Worm (Caenorhabditis elegans) whole organism, young adult: ENCODE measurements around the gene C45G9.11.

Source experiments
- B0019.2 ChIP-seq: fragments of 200-800 bp; sonication (Bioruptor generic); conservative IDR thresholded peaks from 2 replicates; pipeline ENCODE4 v1.3.6; 2022; ENCODE audit warnings: missing genetic modification reagents, missing genetic modification characterization, missing compliant biosample characterization
- F10E7.11 ChIP-seq: sonication (generic microtip); optimal IDR thresholded peaks from 2 replicates; lab custom pipeline; 2017; ENCODE audit warnings: mild to moderate bottlenecking, missing genetic modification characterization, moderate library complexity, missing compliant biosample characterization
- F22D6.2 ChIP-seq: sonication (generic microtip); optimal IDR thresholded peaks from 2 replicates; lab custom pipeline; 2016; ENCODE audit warnings: mild to moderate bottlenecking, missing genetic modification characterization, missing compliant biosample characterization
- F23B12.7 ChIP-seq: sonication (generic microtip); optimal IDR thresholded peaks from 2 replicates; lab custom pipeline; 2017; ENCODE audit warnings: missing genetic modification characterization, mild to moderate bottlenecking, missing compliant biosample characterization, antibody characterized with exemption, moderate library complexity; ENCODE audit not compliant: insufficient read depth
- F37B4.10 ChIP-seq: fragments of 200-800 bp; sonication (Bioruptor generic); IDR thresholded peaks from 2 replicates; pipeline ENCODE4 v1.3.6; 2022; ENCODE audit warnings: missing genetic modification characterization, missing compliant biosample characterization
- Y53F4B.3 ChIP-seq: fragments of 200-800 bp; sonication (Bioruptor generic); IDR thresholded peaks from 2 replicates; pipeline ENCODE4 v1.3.6; 2022; ENCODE audit warnings: missing genetic modification reagents, missing genetic modification characterization, missing compliant biosample characterization
- Y56A3A.18 ChIP-seq: fragments of 200-800 bp; sonication (Bioruptor generic); IDR thresholded peaks from 2 replicates; pipeline ENCODE4 v1.3.6; 2022; ENCODE audit warnings: missing genetic modification reagents, missing genetic modification characterization, missing compliant biosample characterization
- Y95B8A.8 ChIP-seq: fragments of 200-800 bp; sonication (Bioruptor generic); IDR thresholded peaks from 2 replicates; pipeline ENCODE4 v1.3.6; 2022; ENCODE audit warnings: missing genetic modification reagents, missing genetic modification characterization, missing compliant biosample characterization
- aptf-3 ChIP-seq: fragments of 200-800 bp; sonication (Bioruptor generic); IDR thresholded peaks from 2 replicates; pipeline ENCODE4 v1.3.6; 2022; ENCODE audit warnings: missing genetic modification characterization, missing compliant biosample characterization
- athp-1 ChIP-seq: sonication (generic microtip); optimal IDR thresholded peaks from 2 replicates; lab custom pipeline; 2017; ENCODE audit warnings: mild to moderate bottlenecking, missing genetic modification characterization, missing compliant biosample characterization
- attf-5 ChIP-seq: fragments of 200-800 bp; sonication (Bioruptor generic); optimal IDR thresholded peaks from 2 replicates; lab custom pipeline; 2018; ENCODE audit warnings: mild to moderate bottlenecking, missing genetic modification characterization, missing compliant biosample characterization
- attf-6 ChIP-seq: fragments of 200-800 bp; sonication (Bioruptor generic); IDR thresholded peaks from 2 replicates; pipeline ENCODE4 v1.3.6; 2022; ENCODE audit warnings: missing genetic modification reagents, missing genetic modification characterization, missing compliant biosample characterization
- bed-2 ChIP-seq: fragments of 200-800 bp; sonication (Bioruptor generic); IDR thresholded peaks from 2 replicates; pipeline ENCODE4 v1.3.6; 2022; ENCODE audit warnings: missing genetic modification reagents, missing genetic modification characterization, missing compliant biosample characterization
- ccch-3 ChIP-seq: fragments of 200-800 bp; sonication (Bioruptor generic); optimal IDR thresholded peaks from 2 replicates; lab custom pipeline; 2018; ENCODE audit warnings: mild to moderate bottlenecking, missing genetic modification characterization, missing compliant biosample characterization
- cebp-1 ChIP-seq, 2 experiments: fragments of 200-800 bp in 1 of 2; sonication (Bioruptor generic) in 1 of 2; sonication (generic microtip) in 1 of 2; IDR thresholded peaks in 1 of 2; optimal IDR thresholded peaks in 1 of 2; 2 replicates each; pipeline versions ENCODE4 v1.3.6 to Lab custom; 2017 to 2022; ENCODE audit warnings: missing compliant biosample characterization in 2 of 2, missing genetic modification characterization in 2 of 2, mild to moderate bottlenecking in 1 of 2, missing genetic modification reagents in 1 of 2, moderate library complexity in 1 of 2
- cebp-2 ChIP-seq: fragments of 200-800 bp; sonication (Bioruptor generic); IDR thresholded peaks from 2 replicates; pipeline ENCODE4 v1.3.6; 2022; ENCODE audit warnings: missing genetic modification characterization, missing compliant biosample characterization
- efl-1 ChIP-seq: fragments of 150-350 bp; optimal IDR thresholded peaks from 2 replicates; lab custom pipeline; 2014; ENCODE audit warnings: missing biosample characterization, missing genetic modification reagents, missing genetic modification characterization
- him-1 ChIP-seq: sonication (generic microtip); optimal IDR thresholded peaks from 2 replicates; lab custom pipeline; 2016; ENCODE audit warnings: missing genotype, missing genetic modification reagents, missing genetic modification characterization, missing compliant biosample characterization
- hmg-1.2 ChIP-seq: fragments of 200-800 bp; sonication (Bioruptor generic); IDR thresholded peaks from 2 replicates; pipeline ENCODE4 v1.3.6; 2022; ENCODE audit warnings: missing genetic modification reagents, missing genetic modification characterization, missing compliant biosample characterization
- let-526 ChIP-seq: fragments of 200-800 bp; sonication (Bioruptor generic); IDR thresholded peaks from 2 replicates; pipeline ENCODE4 v1.3.6; 2022; ENCODE audit warnings: missing genetic modification reagents, missing genetic modification characterization, missing compliant biosample characterization
- let-607 ChIP-seq, 2 experiments: fragments of 200-800 bp in 1 of 2; sonication (Bioruptor generic) in 1 of 2; sonication (generic microtip) in 1 of 2; optimal IDR thresholded peaks; 2 replicates each; lab custom pipeline; 2016 to 2018; ENCODE audit warnings: mild to moderate bottlenecking in 2 of 2, missing compliant biosample characterization in 2 of 2, missing genetic modification characterization in 2 of 2, moderate library complexity in 2 of 2, missing genotype in 1 of 2
- lin-40 ChIP-seq: sonication (generic microtip); optimal IDR thresholded peaks from 2 replicates; lab custom pipeline; 2016; ENCODE audit warnings: missing genetic modification characterization, mild to moderate bottlenecking, missing compliant biosample characterization, missing genotype, missing genetic modification reagents
- lin-54 ChIP-seq: fragments of 200-800 bp; sonication (Bioruptor generic); optimal IDR thresholded peaks from 2 replicates; lab custom pipeline; 2018; ENCODE audit warnings: mild to moderate bottlenecking, missing genetic modification characterization, missing compliant biosample characterization
- lir-1 ChIP-seq: fragments of 200-800 bp; sonication (Bioruptor generic); conservative IDR thresholded peaks from 2 replicates; pipeline ENCODE4 v1.3.6; 2022; ENCODE audit warnings: missing genetic modification reagents, missing genetic modification characterization, missing compliant biosample characterization
- madf-6 ChIP-seq: fragments of 200-800 bp; sonication (Bioruptor generic); IDR thresholded peaks from 2 replicates; pipeline ENCODE4 v1.3.6; 2022; ENCODE audit warnings: missing genetic modification reagents, missing genetic modification characterization, missing compliant biosample characterization
- madf-8 ChIP-seq: fragments of 200-800 bp; sonication (Bioruptor generic); conservative IDR thresholded peaks from 2 replicates; pipeline ENCODE4 v1.3.6; 2022; ENCODE audit warnings: missing genetic modification reagents, missing genetic modification characterization, missing compliant biosample characterization
- mcd-1 ChIP-seq: fragments of 200-800 bp; sonication (Bioruptor generic); IDR thresholded peaks from 2 replicates; pipeline ENCODE4 v1.3.6; 2022; ENCODE audit warnings: missing genetic modification reagents, missing genetic modification characterization, missing compliant biosample characterization
- mes-4 ChIP-seq: sonication (generic microtip); optimal IDR thresholded peaks from 2 replicates; lab custom pipeline; 2016; ENCODE audit warnings: missing genotype, missing genetic modification characterization, missing compliant biosample characterization
- nhr-120 ChIP-seq: fragments of 200-800 bp; sonication (Bioruptor generic); IDR thresholded peaks from 2 replicates; pipeline ENCODE4 v1.3.6; 2022; ENCODE audit warnings: missing genetic modification characterization, missing compliant biosample characterization
- rcor-1 ChIP-seq: fragments of 200-800 bp; sonication (Bioruptor generic); IDR thresholded peaks from 2 replicates; pipeline ENCODE4 v1.3.6; 2022; ENCODE audit warnings: missing genetic modification reagents, missing genetic modification characterization, missing compliant biosample characterization
- rpc-1 ChIP-seq, 2 experiments: fragments of 150-350 bp in 1 of 2; sonication (generic microtip) in 1 of 2; optimal IDR thresholded peaks; 2 replicates each; lab custom pipeline; 2014 to 2018; ENCODE audit warnings: missing biosample characterization in 1 of 2, missing genetic modification characterization in 1 of 2, missing genetic modification reagents in 1 of 2, missing genotype in 1 of 2
- sdz-38 ChIP-seq: sonication (generic microtip); optimal IDR thresholded peaks from 2 replicates; lab custom pipeline; 2016; ENCODE audit warnings: missing genotype, missing genetic modification characterization, missing compliant biosample characterization
- sptf-2 ChIP-seq: fragments of 200-800 bp; sonication (Bioruptor generic); optimal IDR thresholded peaks from 2 replicates; lab custom pipeline; 2018; ENCODE audit warnings: mild to moderate bottlenecking, missing genetic modification characterization, missing compliant biosample characterization
- tbp1 ChIP-seq: fragments of 200-800 bp; sonication (Bioruptor generic); optimal IDR thresholded peaks from 2 replicates; lab custom pipeline; 2018; ENCODE audit warnings: mild to moderate bottlenecking, missing genetic modification characterization, missing compliant biosample characterization
- unc-62 ChIP-seq: fragments of 150-350 bp; optimal IDR thresholded peaks from 2 replicates; lab custom pipeline; 2014; ENCODE audit warnings: missing biosample characterization, missing genetic modification reagents, missing genetic modification characterization
- xnd-1 ChIP-seq: sonication (generic microtip); optimal IDR thresholded peaks from 2 replicates; lab custom pipeline; 2016; ENCODE audit warnings: missing genotype, missing genetic modification reagents, missing genetic modification characterization, missing compliant biosample characterization
- zfh-2 ChIP-seq: fragments of 200-800 bp; sonication (Bioruptor generic); conservative IDR thresholded peaks from 2 replicates; pipeline ENCODE4 v1.3.6; 2022; ENCODE audit warnings: missing genetic modification reagents, missing genetic modification characterization, missing compliant biosample characterization
- zim-3 ChIP-seq: sonication (generic microtip); optimal IDR thresholded peaks from 2 replicates; lab custom pipeline; 2017; ENCODE audit warnings: mild to moderate bottlenecking, missing genetic modification characterization, moderate library complexity, missing compliant biosample characterization
- ztf-18 ChIP-seq: sonication (generic microtip); optimal IDR thresholded peaks from 2 replicates; lab custom pipeline; 2016; ENCODE audit warnings: missing genotype, mild to moderate bottlenecking, missing genetic modification characterization, missing compliant biosample characterization

Gene C45G9.11

ce11 chrIII:5102616-5103015 lies 34.1 kb upstream of the C45G9.11 start, which contains the start of gene F54D8.6 (continued):
- TF ChIP-seq F22D6.2 (tag; lab: Kevin White, UChicago) (no peak), xnd-1 (tag; lab: Kevin White, UChicago) (no peak), let-607 (tag; optimal IDR thresholded peaks at IDR 0.05; lab: Kevin White, UChicago) (no peak), cebp-1 (GFP tag; IDR thresholded peaks at IDR 0.05; lab: Robert Waterston, UW) (no peak), cebp-1 (tag; optimal IDR thresholded peaks at IDR 0.05; lab: Kevin White, UChicago) (no peak), F23B12.7 (peak; percentile 67), attf-5 (GFP tag; lab: Kevin White, UChicago) (peak; percentile 8), Y53F4B.3 (GFP tag; lab: Robert Waterston, UW) (no peak), B0019.2 (GFP tag; lab: Robert Waterston, UW) (no peak), mes-4 (no peak), lir-1 (GFP tag; lab: Robert Waterston, UW) (no peak), mcd-1 (peak; percentile 82), bed-2 (GFP tag; lab: Robert Waterston, UW) (no peak), F10E7.11 (no peak), cebp-2 (GFP tag; lab: Robert Waterston, UW) (no peak), sdz-38 (tag; lab: Kevin White, UChicago) (no peak), athp-1 (tag; lab: Kevin White, UChicago) (no peak)

DNA sequence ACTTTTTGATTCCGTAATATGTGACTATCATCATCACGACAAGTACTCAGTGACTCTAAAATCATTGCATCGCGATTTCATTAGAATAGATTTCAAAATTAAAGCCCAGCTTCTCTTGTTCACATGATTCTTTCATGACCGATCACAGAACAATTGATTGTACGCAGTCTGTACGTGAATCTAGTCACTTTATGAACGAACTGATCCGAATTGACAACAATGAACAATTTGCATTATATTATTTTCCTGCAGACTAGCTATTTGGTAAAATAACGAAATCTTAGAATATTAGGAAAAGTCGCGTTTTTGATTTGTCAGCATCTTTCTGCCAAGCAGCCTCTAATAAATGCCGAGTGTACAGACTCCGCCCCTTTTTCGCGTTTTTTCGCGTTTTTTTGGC lies 31.0 kb upstream of the C45G9.11 start:
- TF ChIP-seq unc-62 (GFP tag; lab: Kevin White, UChicago) = no peak
- TF ChIP-seq attf-6 (GFP tag; lab: Robert Waterston, UW) = no peak

DNA sequence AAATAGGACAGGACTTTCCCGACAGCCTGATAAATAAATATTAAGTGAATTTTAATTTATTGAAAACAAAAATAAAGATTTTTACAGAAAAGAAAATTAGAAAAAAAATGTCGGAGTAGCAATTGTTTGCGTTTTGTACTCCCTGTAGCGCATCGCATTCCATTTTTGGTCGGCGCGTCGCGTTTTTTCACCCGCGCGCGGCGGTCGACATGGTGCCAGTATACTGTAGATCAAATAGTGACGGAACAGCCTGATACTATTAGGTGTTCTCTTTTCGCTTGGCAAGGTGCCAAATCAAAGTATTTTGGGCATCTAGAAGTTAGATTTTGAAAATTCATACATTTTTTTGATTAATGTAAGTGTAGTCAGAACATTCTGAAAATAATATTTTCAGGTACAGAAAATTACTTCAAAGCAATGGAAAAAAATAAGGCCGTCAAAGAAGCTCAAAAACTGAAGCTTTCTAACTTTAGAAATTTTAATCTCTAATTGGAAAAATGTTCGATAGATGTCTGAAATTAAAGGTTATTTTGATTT lies 30.3 kb upstream of the C45G9.11 start:
- TF ChIP-seq nhr-120 (GFP tag; lab: Robert Waterston, UW) (no peak), madf-6 (GFP tag; lab: Robert Waterston, UW) (peak; percentile 74), hmg-1.2 (GFP tag; lab: Robert Waterston, UW) (no peak), efl-1 (GFP tag; lab: Kevin White, UChicago) (peak; percentile 57), aptf-3 (GFP tag; lab: Robert Waterston, UW) (no peak), sptf-2 (no peak), F10E7.11 (no peak), tbp1 (no peak), ztf-18 (no peak), him-1 (no peak), zim-3 (no peak), madf-8 (peak; percentile 48; the same call in 1 of the 2 replicates)
- TF ChIP-seq, all 124 proteins: peak for 3

DNA sequence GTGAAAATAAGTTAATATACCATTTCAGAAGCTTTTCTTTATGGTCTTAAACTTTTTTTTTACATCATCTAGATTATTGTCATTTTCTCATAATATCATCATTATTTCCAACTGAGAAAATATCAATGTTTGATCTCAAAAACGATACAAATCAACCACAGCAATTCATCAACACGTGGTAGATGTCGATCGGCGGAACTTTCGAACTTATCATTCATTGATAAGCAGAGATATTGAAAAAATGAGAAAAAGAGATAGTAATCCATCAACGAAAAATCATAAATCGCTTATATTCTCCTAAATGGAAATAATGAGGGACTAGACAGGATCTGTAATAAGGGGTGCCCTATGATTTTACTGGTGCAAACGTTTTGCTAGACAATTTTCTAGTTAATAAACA lies 28.2 kb upstream of the C45G9.11 start:
- TF ChIP-seq ztf-18 (no peak), let-526 (GFP tag; lab: Robert Waterston, UW) (no peak), F37B4.10 (GFP tag; lab: Robert Waterston, UW) (no peak), Y95B8A.8 (GFP tag; lab: Robert Waterston, UW) (no peak), ccch-3 (GFP tag; lab: Kevin White, UChicago) (no peak), lin-54 (GFP tag; lab: Kevin White, UChicago) (no peak), Y56A3A.18 (no peak), zfh-2 (GFP tag; lab: Robert Waterston, UW) (no peak), rcor-1 (no peak), lir-1 (GFP tag; lab: Robert Waterston, UW) (no peak), lin-40 (tag; lab: Kevin White, UChicago) (no peak), rpc-1 (optimal IDR thresholded peaks at IDR 0.05; lab: Kevin White, UChicago) (no peak), rpc-1 (tag; optimal IDR thresholded peaks at IDR 0.05; lab: Kevin White, UChicago) (no peak)
- TF ChIP-seq, all 124 proteins: peak for 0
